Fruit fly (Drosophila melanogaster) whole organism, wandering third instar larva: Measurements from ENCODE around the gene CG9192.

ENCODE experiments used
- CG32264 ChIP-seq: fragments of 200-800 bp; sonication (Bioruptor generic); optimal IDR thresholded peaks from 2 replicates; lab custom pipeline; 2016; ENCODE audit warnings: missing biosample characterization, missing genetic modification characterization
- CG9705 ChIP-seq: fragments of 200-800 bp; sonication (Bioruptor generic); optimal IDR thresholded peaks from 2 replicates; lab custom pipeline; 2018; ENCODE audit warnings: missing biosample characterization, mild to moderate bottlenecking, missing genetic modification characterization
- Dfd ChIP-seq: fragments of >200 bp; optimal IDR thresholded peaks from 2 replicates; lab custom pipeline; 2017; ENCODE audit warnings: missing biosample characterization, missing genetic modification characterization
- HLH106 ChIP-seq: fragments of 200-800 bp; optimal IDR thresholded peaks from 3 replicates; lab custom pipeline; 2019; ENCODE audit warnings: missing biosample characterization, mild to moderate bottlenecking, missing genetic modification characterization, moderate library complexity
- N ChIP-seq: fragments of >200 bp; optimal IDR thresholded peaks from 2 replicates; lab custom pipeline; 2018; ENCODE audit warnings: missing biosample characterization, missing external identifiers, missing genetic modification characterization
- brk ChIP-seq: fragments of 200-800 bp; sonication (Bioruptor generic); optimal IDR thresholded peaks from 2 replicates; lab custom pipeline; 2016; ENCODE audit warnings: missing biosample characterization, mild to moderate bottlenecking, missing genetic modification characterization
- dl ChIP-seq, 2 experiments: fragments of 175-275, 200-275 bp in 1 of 2; fragments of 200-275 bp in 1 of 2; sonication (Bioruptor generic); optimal IDR thresholded peaks; lab custom pipeline; 2018; ENCODE audit warnings: mild to moderate bottlenecking in 2 of 2, missing biosample characterization in 2 of 2, missing genetic modification characterization in 2 of 2, moderate library complexity in 2 of 2; ENCODE audit not compliant: partially characterized antibody in 2 of 2, insufficient read depth in 1 of 2
- dsf ChIP-seq: sonication (Bioruptor generic); optimal IDR thresholded peaks from 2 replicates; lab custom pipeline; 2016; ENCODE audit warnings: missing biosample characterization, missing genetic modification characterization, borderline replicate concordance
- fru ChIP-seq: fragments of 200-800 bp; sonication (Bioruptor generic); optimal IDR thresholded peaks from 3 replicates; lab custom pipeline; 2016; ENCODE audit warnings: missing biosample characterization, mild to moderate bottlenecking, missing genetic modification characterization
- lola ChIP-seq: fragments of >200 bp; optimal IDR thresholded peaks from 2 replicates; lab custom pipeline; 2017; ENCODE audit warnings: missing biosample characterization, missing genetic modification characterization
- rgr ChIP-seq: fragments of 200-800 bp; sonication (Bioruptor generic); optimal IDR thresholded peaks from 3 replicates; lab custom pipeline; 2016; ENCODE audit warnings: missing biosample characterization, mild to moderate bottlenecking, missing genetic modification characterization
- usp ChIP-seq: fragments of >200 bp; optimal IDR thresholded peaks from 2 replicates; lab custom pipeline; 2017; ENCODE audit warnings: missing biosample characterization, missing genetic modification characterization
- woc ChIP-seq: sonication (Bioruptor generic); optimal IDR thresholded peaks from 2 replicates; lab custom pipeline; 2016; ENCODE audit warnings: missing biosample characterization, mild to moderate bottlenecking, missing genetic modification characterization

- TF ChIP-seq CG32264 (no peak), brk (GFP tag; lab: Kevin White, UChicago) (no peak), fru (GFP tag; lab: Kevin White, UChicago) (no peak), N (GFP tag; lab: Kevin White, UChicago) (no peak), lola (GFP tag; lab: Kevin White, UChicago) (no peak), CG9705 (GFP tag; lab: Kevin White, UChicago) (no peak), dsf (no peak), HLH106 (tag; lab: Kevin White, UChicago) (no peak), dl (GFP tag; optimal IDR thresholded peaks at IDR 0.05; lab: Kevin White, UChicago; ENCODE audit: insufficient read depth in 1 of 2, partially characterized antibody in 2 of 2) (no peak), Dfd (GFP tag; lab: Kevin White, UChicago) (no peak), woc (GFP tag; lab: Kevin White, UChicago) (no peak), usp (GFP tag; lab: Kevin White, UChicago) (no peak), rgr (no peak)
Observed at dm6 chr3L:1211096-1211495, 27.0 kb downstream of the CG9192 start, which contains the start of gene LysD.
